Worm (Caenorhabditis elegans) whole organism, early embryonic: ENCODE results near the gene nas-29.

Source experiments
- B0310.2 ChIP-seq: sonication (generic microtip); optimal IDR thresholded peaks from 2 replicates; lab custom pipeline; 2016; ENCODE audit warnings: mild to moderate bottlenecking, missing genetic modification characterization, missing compliant biosample characterization
- aly-1 ChIP-seq: sonication (generic microtip); optimal IDR thresholded peaks from 2 replicates; lab custom pipeline; 2016; ENCODE audit warnings: missing genetic modification characterization, missing compliant biosample characterization
- ama-1 ChIP-seq: fragments of 150-350 bp; optimal IDR thresholded peaks from 2 replicates; lab custom pipeline; 2014
- ceh-36 ChIP-seq: sonication (generic microtip); optimal IDR thresholded peaks from 2 replicates; lab custom pipeline; 2016; ENCODE audit warnings: missing genetic modification characterization, inconsistent platforms, missing compliant biosample characterization
- pes-1 ChIP-seq: fragments of 200-800 bp; sonication (Bioruptor generic); IDR thresholded peaks from 2 replicates; pipeline ENCODE4 v1.3.6; 2022; ENCODE audit warnings: missing genetic modification reagents, missing genetic modification characterization, missing compliant biosample characterization
- scrt-1 ChIP-seq: fragments of 200-800 bp; sonication (Bioruptor generic); IDR thresholded peaks from 2 replicates; pipeline ENCODE4 v1.3.6; 2022; ENCODE audit warnings: missing genetic modification characterization, missing compliant biosample characterization
- sea-1 ChIP-seq: fragments of 200-800 bp; sonication (Bioruptor generic); conservative IDR thresholded peaks from 2 replicates; pipeline ENCODE4 v1.3.6; 2022; ENCODE audit warnings: missing genetic modification characterization, missing compliant biosample characterization
- tbx-11 ChIP-seq: fragments of 200-800 bp; sonication (Bioruptor generic); IDR thresholded peaks from 2 replicates; pipeline ENCODE4 v1.3.6; 2022; ENCODE audit warnings: missing genetic modification characterization, missing compliant biosample characterization
- tra-4 ChIP-seq: sonication (generic microtip); optimal IDR thresholded peaks from 2 replicates; lab custom pipeline; 2017; ENCODE audit warnings: missing genetic modification characterization, missing compliant biosample characterization

- TF ChIP-seq sea-1 (GFP tag; lab: Robert Waterston, UW) (no peak), pes-1 (GFP tag; lab: Robert Waterston, UW) (no peak), scrt-1 (GFP tag; lab: Robert Waterston, UW) (no peak), tra-4 (no peak), B0310.2 (tag; lab: Kevin White, UChicago) (no peak), aly-1 (no peak), ceh-36 (tag; lab: Kevin White, UChicago) (no peak), ama-1 (no peak), tbx-11 (GFP tag; lab: Robert Waterston, UW) (no peak)
These were observed 10.0 kb downstream of the nas-29 start for ce11 chrII:5131800-5132199.
